Worm (Caenorhabditis elegans): ENCODE data around the gene ZK512.1.

Gene ZK512.1

DNA sequence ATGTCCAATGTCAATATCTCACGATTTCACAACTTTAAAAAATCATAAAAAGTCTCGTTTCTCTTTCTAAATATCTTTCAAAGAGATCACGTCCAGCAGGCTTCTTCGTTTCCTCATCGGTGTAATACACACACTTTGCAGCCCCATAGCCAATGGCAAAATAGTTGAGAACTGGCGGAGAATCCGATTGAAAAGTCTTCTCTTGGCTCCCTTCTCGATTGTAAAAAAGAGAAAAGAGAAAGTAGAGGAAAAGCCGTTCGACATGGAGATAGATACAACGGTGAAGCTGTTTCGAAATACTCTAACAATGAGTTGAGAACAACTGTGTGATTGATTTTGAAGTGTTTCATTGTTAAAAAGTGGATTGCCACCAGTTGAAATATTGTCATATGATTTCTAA, 37.0 kb downstream of the ZK512.1 start:
- no peak for TF ChIP-seq ztf-11 (tag; optimal IDR thresholded peaks at IDR 0.05)
- no peak for TF ChIP-seq unc-39 (tag; optimal IDR thresholded peaks at IDR 0.05)
- TF ChIP-seq zip-8 (tag; optimal IDR thresholded peaks at IDR 0.05), result no peak
- peak; percentile 5 for TF ChIP-seq unc-62 (GFP tag; optimal IDR thresholded peaks at IDR 0.05)
- peak; percentile 34 for TF ChIP-seq hlh-1 (tag; optimal IDR thresholded peaks at IDR 0.05)
- TF ChIP-seq flh-1 (GFP tag; optimal IDR thresholded peaks at IDR 0.05), result no peak
- TF ChIP-seq ces-1 (GFP tag; optimal IDR thresholded peaks at IDR 0.05), result no peak
- TF ChIP-seq ceh-39 (tag; optimal IDR thresholded peaks at IDR 0.05), result no peak
- peak; percentile 53 for TF ChIP-seq unc-120 (tag; optimal IDR thresholded peaks at IDR 0.05; ENCODE audit: poor library complexity, severe bottlenecking)

DNA sequence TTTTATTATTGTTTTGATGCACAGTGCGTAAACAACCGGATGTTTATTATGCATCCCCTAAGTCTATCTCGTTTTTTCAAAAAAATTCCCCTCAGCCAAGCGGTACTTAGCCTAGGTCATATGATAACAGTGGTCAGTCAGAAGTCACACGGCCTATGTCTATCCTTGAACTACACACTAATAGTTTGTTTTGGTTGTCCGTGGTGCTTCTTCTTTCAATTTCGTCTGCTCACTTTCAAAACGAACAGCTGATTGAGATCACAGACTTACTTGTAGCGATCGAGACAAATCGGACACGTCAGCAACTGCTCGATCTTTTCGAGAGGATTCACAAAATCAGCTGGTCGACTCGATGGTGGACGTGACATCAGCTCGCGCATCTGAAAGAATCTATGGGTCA, 38.2 kb downstream of the ZK512.1 start:
- no peak for TF ChIP-seq ztf-11 (tag; optimal IDR thresholded peaks at IDR 0.05)

DNA sequence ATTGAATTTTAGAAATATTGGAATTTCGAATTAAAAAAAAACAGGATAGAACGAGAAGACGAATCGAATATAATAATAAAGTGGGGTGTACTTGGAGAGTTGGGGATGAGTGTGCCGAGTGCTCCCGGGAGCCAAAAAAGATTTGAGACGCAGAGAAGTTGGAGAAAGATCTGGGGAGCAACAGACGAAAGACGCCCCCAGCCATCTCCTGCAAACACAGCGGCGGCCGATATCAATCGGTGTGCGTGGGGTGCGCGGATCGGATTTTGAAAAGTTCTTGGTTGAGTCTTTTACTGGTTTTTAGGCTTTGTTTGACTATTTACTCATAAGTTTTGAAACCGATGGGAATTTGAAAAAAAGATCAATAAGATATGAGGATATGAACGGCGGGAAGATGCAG, 39.1 kb downstream of the ZK512.1 start, which contains the start of gene nhl-1:
Gene nhl-1, minus strand, starts transcription at position 101 of the 400 bp plus-strand sequence.
- no peak for TF ChIP-seq sem-2 (GFP tag; optimal IDR thresholded peaks at IDR 0.05)
- TF ChIP-seq lsy-2 (tag; optimal IDR thresholded peaks at IDR 0.05), result no peak
- no peak for TF ChIP-seq pha-4 (tag; optimal IDR thresholded peaks at IDR 0.05)
- no peak for TF ChIP-seq ceh-83 (GFP tag; optimal IDR thresholded peaks at IDR 0.05)
- no peak for TF ChIP-seq blmp-1 (tag; optimal IDR thresholded peaks at IDR 0.05)
- TF ChIP-seq elt-1 (tag; optimal IDR thresholded peaks at IDR 0.05; ENCODE audit: borderline replicate concordance, insufficient read depth), result no peak
- TF ChIP-seq lin-32 (GFP tag; optimal IDR thresholded peaks at IDR 0.05), result no peak
- TF ChIP-seq nhr-28 (tag; optimal IDR thresholded peaks at IDR 0.05), result no peak
- TF ChIP-seq mab-5 (tag; optimal IDR thresholded peaks at IDR 0.05), result no peak
- no peak for TF ChIP-seq lin-13 (tag; optimal IDR thresholded peaks at IDR 0.05)
- TF ChIP-seq zip-8 (tag; optimal IDR thresholded peaks at IDR 0.05), result no peak
- no peak for TF ChIP-seq bed-3 (GFP tag; optimal IDR thresholded peaks at IDR 0.05)
- no peak for TF ChIP-seq mls-2 (tag; optimal IDR thresholded peaks at IDR 0.05)
- TF ChIP-seq ceh-43 (GFP tag; optimal IDR thresholded peaks at IDR 0.05), result no peak
- no peak for TF ChIP-seq mep-1 (tag; optimal IDR thresholded peaks at IDR 0.05)
- TF ChIP-seq unc-62 (GFP tag; optimal IDR thresholded peaks at IDR 0.05), result no peak
- no peak for TF ChIP-seq elt-3 (tag; optimal IDR thresholded peaks at IDR 0.05)

DNA sequence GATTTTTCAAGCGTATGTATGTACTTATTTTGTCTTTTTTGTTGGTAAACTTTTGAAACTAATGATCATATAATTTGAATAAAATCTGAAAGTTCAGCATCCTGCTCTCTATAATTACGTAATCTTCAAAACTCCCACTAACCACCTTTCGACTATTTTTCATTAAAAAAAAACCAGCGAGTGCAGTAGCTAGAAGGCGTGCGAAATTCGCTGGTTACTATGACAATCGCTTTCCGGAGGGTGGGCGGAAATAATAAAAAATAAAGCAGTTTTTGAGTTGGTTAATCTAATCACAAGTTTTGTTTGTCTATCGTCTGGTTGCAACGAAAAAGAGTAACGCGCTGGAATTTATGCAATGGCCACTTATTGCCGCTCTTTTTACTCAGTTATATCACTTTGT, 40.0 kb downstream of the ZK512.1 start, which contains the start of gene irld-34:
Gene irld-34, plus strand, starts transcription at position 301 of the 400 bp plus-strand sequence.
- no peak for TF ChIP-seq M03D4.4 (tag; optimal IDR thresholded peaks at IDR 0.05)
- TF ChIP-seq zip-8 (tag; optimal IDR thresholded peaks at IDR 0.05), result peak; percentile 24
- no peak for TF ChIP-seq unc-62 (GFP tag; optimal IDR thresholded peaks at IDR 0.05)
- TF ChIP-seq nhr-2 (tag; optimal IDR thresholded peaks at IDR 0.05), result no peak
- no peak for TF ChIP-seq ceh-39 (tag; optimal IDR thresholded peaks at IDR 0.05)
- TF ChIP-seq flh-1 (GFP tag; optimal IDR thresholded peaks at IDR 0.05), result no peak
- no peak for TF ChIP-seq sptf-1 (tag; optimal IDR thresholded peaks at IDR 0.05)

DNA sequence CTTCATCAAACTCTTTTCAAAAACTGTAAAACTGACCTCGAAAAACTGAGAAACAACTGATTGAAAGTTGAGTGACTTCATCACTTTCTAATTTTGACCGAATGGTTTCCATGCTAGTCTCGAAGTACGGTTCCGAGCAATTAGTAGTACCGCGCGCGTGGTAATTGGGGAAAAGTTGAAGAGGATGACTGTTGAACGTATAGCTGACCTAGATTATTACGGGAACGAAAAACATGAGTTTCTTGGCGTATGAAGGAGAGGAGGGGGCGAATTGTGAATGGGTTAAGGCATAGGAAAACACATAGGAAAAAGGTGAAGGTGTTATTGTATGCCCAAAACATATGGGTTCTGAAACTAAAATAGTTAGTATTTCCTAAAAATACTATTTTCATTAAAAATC, 46.8 kb downstream of the ZK512.1 start, which contains the start of gene ptr-9:
Gene ptr-9, minus strand, starts transcription at position 101 of the 400 bp plus-strand sequence.
- TF ChIP-seq drap-1 (GFP tag; optimal IDR thresholded peaks at IDR 0.05) (no peak), tbx-8 (GFP tag; optimal IDR thresholded peaks at IDR 0.05) (no peak), nhr-28 (tag; optimal IDR thresholded peaks at IDR 0.05) (no peak), M03D4.4 (tag; optimal IDR thresholded peaks at IDR 0.05) (no peak), snpc-4 (tag; optimal IDR thresholded peaks at IDR 0.05) (no peak), flh-1 (GFP tag; optimal IDR thresholded peaks at IDR 0.05) (no peak)

DNA sequence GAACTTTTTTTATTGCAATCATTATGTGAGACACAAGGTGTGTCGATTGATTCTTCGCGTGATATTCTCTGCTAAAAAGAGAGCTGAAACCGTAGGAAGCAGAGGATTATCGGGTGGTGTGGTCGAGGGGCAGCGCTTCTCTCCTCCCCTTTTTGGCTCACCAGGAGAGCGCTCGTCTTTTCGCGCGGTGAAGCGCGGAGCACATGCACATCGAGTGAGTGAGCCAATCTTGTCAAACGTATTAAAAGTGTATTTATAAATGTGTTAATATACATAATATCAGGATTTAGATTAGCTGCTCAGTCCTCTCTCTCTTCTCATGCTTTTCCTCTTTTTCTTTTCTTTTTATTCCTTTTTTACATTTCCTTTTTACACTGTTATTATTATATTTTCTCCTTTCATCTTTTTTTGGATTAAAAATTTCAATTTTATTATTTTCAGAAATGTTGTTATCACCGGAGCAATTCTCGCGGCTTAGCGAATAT, 47.9 kb downstream of the ZK512.1 start, which contains the start of gene dgk-3:
Gene dgk-3, plus strand, starts transcription at position 435 of the 485 bp plus-strand sequence.
- no peak for TF ChIP-seq ham-2 (GFP tag; optimal IDR thresholded peaks at IDR 0.05)
- no peak for TF ChIP-seq ceh-43 (GFP tag; optimal IDR thresholded peaks at IDR 0.05)
- TF ChIP-seq lsy-2 (tag; optimal IDR thresholded peaks at IDR 0.05), result no peak
- no peak for TF ChIP-seq ceh-83 (GFP tag; optimal IDR thresholded peaks at IDR 0.05)
- no peak for TF ChIP-seq unc-120 (tag; optimal IDR thresholded peaks at IDR 0.05; ENCODE audit: poor library complexity, severe bottlenecking)
- no peak for TF ChIP-seq bed-3 (GFP tag; optimal IDR thresholded peaks at IDR 0.05)
- no peak for TF ChIP-seq lin-13 (tag; optimal IDR thresholded peaks at IDR 0.05)
